Worm (Caenorhabditis elegans) whole organism, mixed stage, embryonic: Measurements from ENCODE around the gene xbx-5.

ENCODE experiments used
- blmp-1 ChIP-seq: fragments of 150-350 bp; optimal IDR thresholded peaks from 2 replicates; lab custom pipeline; 2014; ENCODE audit warnings: missing biosample characterization, missing genetic modification characterization
- lsy-2 ChIP-seq: fragments of 150-350 bp; optimal IDR thresholded peaks from 2 replicates; lab custom pipeline; 2014; ENCODE audit warnings: missing biosample characterization, missing genetic modification characterization
- mep-1 ChIP-seq: fragments of 150-350 bp; optimal IDR thresholded peaks from 2 replicates; lab custom pipeline; 2017; ENCODE audit warnings: missing biosample characterization, missing genetic modification reagents, missing genetic modification characterization, inconsistent platforms
- nhr-2 ChIP-seq: fragments of 150-350 bp; optimal IDR thresholded peaks from 2 replicates; lab custom pipeline; 2014; ENCODE audit warnings: missing biosample characterization, missing genetic modification characterization
- snpc-4 ChIP-seq: fragments of 150-350 bp; optimal IDR thresholded peaks from 2 replicates; lab custom pipeline; 2014; ENCODE audit warnings: missing biosample characterization, missing genetic modification characterization
- unc-62 ChIP-seq: fragments of 150-350 bp; optimal IDR thresholded peaks from 2 replicates; lab custom pipeline; 2014; ENCODE audit warnings: missing biosample characterization, missing genetic modification reagents, missing genetic modification characterization
- ztf-11 ChIP-seq: fragments of 150-350 bp; optimal IDR thresholded peaks from 2 replicates; lab custom pipeline; 2014; ENCODE audit warnings: missing biosample characterization, missing genetic modification characterization

ce11 chrIII:3834800-3835271, 30.6 kb upstream of the xbx-5 start, which contains the start of gene cyp-25A2:
- TF ChIP-seq nhr-2 (tag; lab: Kevin White, UChicago) (no peak), mep-1 (tag; lab: Kevin White, UChicago) (no peak), unc-62 (GFP tag; lab: Kevin White, UChicago) (no peak), blmp-1 (tag; lab: Kevin White, UChicago) (no peak), lsy-2 (tag; lab: Kevin White, UChicago) (no peak), snpc-4 (no peak), ztf-11 (tag; lab: Kevin White, UChicago) (no peak)
